Worm (Caenorhabditis elegans) whole organism, late embryonic: ENCODE results near the gene fbxb-18.
"Not testable (repeated sequence)": the region's sequence is repeated elsewhere in the genome, so short reads cannot be mapped to it uniquely, and the experiment has no call there.

Source experiments
- nfya-1 ChIP-seq: sonication (generic microtip); optimal IDR thresholded peaks from 2 replicates; lab custom pipeline; 2017; ENCODE audit warnings: missing genetic modification characterization, mild to moderate bottlenecking, missing compliant biosample characterization, antibody characterized with exemption, moderate library complexity
- syd-9 ChIP-seq: sonication (generic microtip); optimal IDR thresholded peaks from 2 replicates; lab custom pipeline; 2016; ENCODE audit warnings: mild to moderate bottlenecking, missing genetic modification characterization, moderate library complexity, missing compliant biosample characterization
- tbx-2 ChIP-seq: sonication (generic microtip); optimal IDR thresholded peaks from 2 replicates; lab custom pipeline; 2016; ENCODE audit warnings: missing genetic modification characterization, missing compliant biosample characterization

ce11 chrII:1659729-1660128 is 29.0 kb downstream of the fbxb-18 start:
- TF ChIP-seq nfya-1 (tag; lab: Kevin White, UChicago); tbx-2; syd-9 (tag; lab: Kevin White, UChicago): not testable (repeated sequence)
